Fruit fly (Drosophila melanogaster) whole organism, wandering third instar larva: ENCODE measurements around the gene CAHbeta.

Source experiments
- Abd-B ChIP-seq: fragments of >200 bp; optimal IDR thresholded peaks from 2 replicates; lab custom pipeline; 2017; ENCODE audit warnings: missing biosample characterization, missing genetic modification characterization
- CG32264 ChIP-seq: fragments of 200-800 bp; sonication (Bioruptor generic); optimal IDR thresholded peaks from 2 replicates; lab custom pipeline; 2016; ENCODE audit warnings: missing biosample characterization, missing genetic modification characterization
- CG9705 ChIP-seq: fragments of 200-800 bp; sonication (Bioruptor generic); optimal IDR thresholded peaks from 2 replicates; lab custom pipeline; 2018; ENCODE audit warnings: missing biosample characterization, mild to moderate bottlenecking, missing genetic modification characterization
- GATAd ChIP-seq: sonication (Bioruptor generic); optimal IDR thresholded peaks from 2 replicates; lab custom pipeline; 2016; ENCODE audit warnings: missing biosample characterization, missing genetic modification characterization
- Hr78 ChIP-seq: fragments of >200 bp; optimal IDR thresholded peaks from 2 replicates; lab custom pipeline; 2017; ENCODE audit warnings: missing biosample characterization, missing genetic modification characterization
- Hr83 ChIP-seq: fragments of 200-300 bp; sonication (Bioruptor generic); optimal IDR thresholded peaks from 2 replicates; lab custom pipeline; 2016; ENCODE audit warnings: missing biosample characterization, mild to moderate bottlenecking, missing genetic modification characterization, moderate library complexity; ENCODE audit not compliant: poor library complexity, severe bottlenecking
- Mio ChIP-seq: sonication (Bioruptor generic); optimal IDR thresholded peaks from 2 replicates; lab custom pipeline; 2016; ENCODE audit warnings: missing biosample characterization, missing genetic modification characterization
- Rel ChIP-seq, 2 experiments: fragments of 200-800 bp; sonication (Bioruptor generic) in 1 of 2; optimal IDR thresholded peaks; 2 replicates in 1 of 2; 3 replicates in 1 of 2; lab custom pipeline; 2016 to 2019; ENCODE audit warnings: mild to moderate bottlenecking in 2 of 2, missing biosample characterization in 2 of 2, missing genetic modification characterization in 2 of 2, moderate library complexity in 1 of 2
- brk ChIP-seq: fragments of 200-800 bp; sonication (Bioruptor generic); optimal IDR thresholded peaks from 2 replicates; lab custom pipeline; 2016; ENCODE audit warnings: missing biosample characterization, mild to moderate bottlenecking, missing genetic modification characterization
- foxo ChIP-seq, 2 experiments: fragments of 200-800 bp; sonication (Bioruptor generic); optimal IDR thresholded peaks; 2 replicates in 1 of 2; 3 replicates in 1 of 2; lab custom pipeline; 2016 to 2017; ENCODE audit warnings: missing biosample characterization in 2 of 2, missing genetic modification characterization in 2 of 2
- fru ChIP-seq: fragments of 200-800 bp; sonication (Bioruptor generic); optimal IDR thresholded peaks from 3 replicates; lab custom pipeline; 2016; ENCODE audit warnings: missing biosample characterization, mild to moderate bottlenecking, missing genetic modification characterization
- h ChIP-seq: fragments of 200-800 bp; sonication (Bioruptor generic); optimal IDR thresholded peaks from 3 replicates; lab custom pipeline; 2016; ENCODE audit warnings: missing biosample characterization, mild to moderate bottlenecking, missing genetic modification characterization
- psq ChIP-seq: fragments of 200-800 bp; sonication (Bioruptor generic); optimal IDR thresholded peaks from 3 replicates; lab custom pipeline; 2017; ENCODE audit warnings: missing biosample characterization, mild to moderate bottlenecking, missing genetic modification characterization, moderate library complexity
- woc ChIP-seq: sonication (Bioruptor generic); optimal IDR thresholded peaks from 2 replicates; lab custom pipeline; 2016; ENCODE audit warnings: missing biosample characterization, mild to moderate bottlenecking, missing genetic modification characterization

dm6 chr3R:9031797-9032418 is 51.2 kb downstream of the CAHbeta start:
- no peak for TF ChIP-seq Abd-B (GFP tag; lab: Kevin White, UChicago)
- peak; percentile 92 to 98 for TF ChIP-seq foxo (GFP tag; optimal IDR thresholded peaks at IDR 0.05; lab: Kevin White, UChicago)
- peak; percentile 99 for TF ChIP-seq h (GFP tag; lab: Kevin White, UChicago)
- TF ChIP-seq CG9705 = peak; percentile 72
- TF ChIP-seq Mio (GFP tag; lab: Kevin White, UChicago) = peak; percentile 63
- TF ChIP-seq brk (GFP tag; lab: Kevin White, UChicago) = peak; percentile 93
- TF ChIP-seq psq (GFP tag; lab: Kevin White, UChicago) = peak; percentile 96
- TF ChIP-seq Hr83 (GFP tag; lab: Kevin White, UChicago) = peak; percentile 49
- peak; percentile 78 for TF ChIP-seq GATAd
- TF ChIP-seq woc (GFP tag; lab: Kevin White, UChicago) = peak; percentile 94
- peak; percentile 97 for TF ChIP-seq Rel (GFP tag; optimal IDR thresholded peaks at IDR 0.05; lab: Kevin White, UChicago)
- TF ChIP-seq Rel (tag; optimal IDR thresholded peaks at IDR 0.05; lab: Kevin White, UChicago) = peak; percentile 74
- peak; percentile 92 for TF ChIP-seq CG32264 (GFP tag; lab: Kevin White, UChicago)
- no peak for TF ChIP-seq Hr78 (GFP tag; lab: Kevin White, UChicago)
- peak; percentile 98 for TF ChIP-seq fru
